Worm (Caenorhabditis elegans): Measurements from ENCODE around the gene nlp-61.

Gene nlp-61

DNA sequence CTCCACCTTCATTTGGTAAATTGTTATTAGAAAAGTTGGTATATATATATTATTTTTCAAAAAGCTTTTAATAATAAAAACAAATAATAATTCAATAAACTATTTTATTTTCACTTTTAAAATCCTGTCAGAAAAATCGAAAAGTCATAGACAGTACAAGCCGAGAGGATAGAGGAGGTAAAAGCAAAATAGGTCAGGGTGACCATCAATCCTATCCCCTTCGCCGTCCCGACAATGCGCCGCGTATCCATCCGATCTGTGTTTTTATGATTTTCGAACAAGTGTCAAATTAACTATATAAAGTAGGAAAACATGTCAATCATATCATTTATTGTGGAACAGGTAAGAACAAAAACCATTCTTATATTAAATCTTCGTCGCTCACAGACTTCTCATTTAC, 38.0 kb downstream of the nlp-61 start:
- TF ChIP-seq nhr-23 (tag; optimal IDR thresholded peaks at IDR 0.05) (peak; percentile 62), egl-5 (tag; optimal IDR thresholded peaks at IDR 0.05) (no peak)

DNA sequence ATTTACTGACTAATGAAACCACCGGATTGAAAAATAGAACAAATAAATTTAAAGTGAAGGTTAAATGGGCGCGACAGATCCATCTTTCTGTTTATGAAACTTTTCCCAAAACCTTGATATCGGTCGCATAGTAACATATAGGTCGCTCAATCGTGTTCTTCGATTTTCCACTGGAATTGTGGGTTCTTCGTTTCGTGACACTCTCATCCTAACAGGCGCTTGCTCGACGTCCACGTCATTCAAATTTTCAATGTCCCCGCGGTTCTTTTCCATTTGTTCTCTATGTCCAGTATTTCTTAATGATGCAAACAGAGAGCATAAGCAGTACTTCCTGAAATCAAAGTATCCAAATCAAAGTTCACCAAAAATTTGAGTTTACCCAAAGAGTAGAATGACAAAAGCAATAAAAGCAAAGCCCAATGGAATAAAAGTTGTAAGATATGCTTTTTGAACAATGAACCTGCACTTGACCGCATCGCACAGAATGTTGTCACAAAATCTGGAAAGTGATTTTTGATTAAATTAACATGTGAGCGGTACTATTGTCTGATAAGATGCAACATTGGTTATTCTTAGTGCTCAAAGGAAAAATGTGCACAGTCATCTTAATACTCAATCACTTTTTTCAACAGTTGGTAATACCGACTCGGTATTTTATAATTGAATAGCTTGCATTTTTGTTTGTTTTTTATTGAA, 40.1 kb downstream of the nlp-61 start, which contains the start of gene F27D9.13:
TSS of gene F27D9.13 (minus strand) at position 51 of the 696 bp plus-strand sequence.
- no peak for TF ChIP-seq elt-1 (tag; optimal IDR thresholded peaks at IDR 0.05)
- no peak for TF ChIP-seq nhr-67 (tag; optimal IDR thresholded peaks at IDR 0.05)
- no peak for TF ChIP-seq nhr-12 (tag; optimal IDR thresholded peaks at IDR 0.05)
- TF ChIP-seq pqm-1 (tag; optimal IDR thresholded peaks at IDR 0.05): peak; percentile 67
- no peak for TF ChIP-seq zag-1 (tag; optimal IDR thresholded peaks at IDR 0.05)
- peak; percentile 57 for TF ChIP-seq elt-2 (tag; optimal IDR thresholded peaks at IDR 0.05)
- TF ChIP-seq R02D3.7 (tag; optimal IDR thresholded peaks at IDR 0.05): no peak
- TF ChIP-seq skn-1 (tag; optimal IDR thresholded peaks at IDR 0.05): no peak
- no peak for TF ChIP-seq egl-5 (tag; optimal IDR thresholded peaks at IDR 0.05)
- no peak for TF ChIP-seq ceh-16 (tag; optimal IDR thresholded peaks at IDR 0.05)
- TF ChIP-seq fos-1 (tag; optimal IDR thresholded peaks at IDR 0.05): no peak

DNA sequence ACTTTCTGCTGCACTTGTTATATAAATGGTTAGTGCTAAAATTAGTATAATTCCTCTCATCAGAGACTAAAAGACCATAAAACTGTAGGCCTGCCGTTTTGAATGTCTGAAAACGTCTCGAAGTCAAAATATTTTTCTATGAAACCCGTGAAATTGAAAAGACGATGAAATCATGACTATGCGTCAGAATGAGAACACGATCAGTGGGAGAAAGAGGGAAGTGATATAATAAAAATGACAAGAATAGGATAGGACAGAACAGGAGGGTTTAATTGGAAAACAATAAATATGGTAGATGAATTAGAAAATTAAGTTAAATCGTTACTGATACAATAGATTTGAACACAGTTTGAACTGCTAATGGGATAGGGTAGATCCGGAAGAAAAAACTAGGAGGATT, 43.2 kb downstream of the nlp-61 start, which contains the start of gene F27D9.7:
TSS of gene F27D9.7 (minus strand) at position 101 of the 400 bp plus-strand sequence.
- TF ChIP-seq ztf-11 (tag; optimal IDR thresholded peaks at IDR 0.05): no peak
- no peak for TF ChIP-seq skn-1 (tag; optimal IDR thresholded peaks at IDR 0.05)

DNA sequence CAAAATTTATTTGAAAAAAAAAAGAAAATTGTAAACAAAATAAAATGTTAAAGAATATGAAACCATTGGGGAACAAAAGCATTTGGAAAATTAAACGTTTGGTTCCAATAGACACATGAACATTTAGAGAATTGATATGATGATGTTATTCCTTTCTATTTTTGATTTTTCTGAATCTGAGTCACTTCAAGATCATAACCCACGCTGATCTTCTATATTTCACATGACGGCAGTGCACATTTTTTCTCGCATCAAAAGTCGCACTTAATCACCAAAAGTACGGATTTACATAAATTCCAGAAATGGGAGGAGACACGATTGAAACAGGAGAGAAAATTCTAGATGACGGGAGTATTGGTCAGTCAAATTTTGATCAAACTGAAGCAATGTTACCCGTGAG, 45.2 kb downstream of the nlp-61 start, which contains the start of gene F27D9.2:
TSS of gene F27D9.2 (plus strand) at position 301 of the 400 bp plus-strand sequence.
- no peak for TF ChIP-seq lin-39 (tag; optimal IDR thresholded peaks at IDR 0.05)
- TF ChIP-seq nfya-1 (tag; optimal IDR thresholded peaks at IDR 0.05; ENCODE audit: insufficient read depth): no peak
- no peak for TF ChIP-seq zag-1 (tag; optimal IDR thresholded peaks at IDR 0.05)
- TF ChIP-seq ama-1 (optimal IDR thresholded peaks at IDR 0.05): no peak
- TF ChIP-seq lsy-12 (tag; optimal IDR thresholded peaks at IDR 0.05): no peak
- no peak for TF ChIP-seq ZK546.5 (tag; optimal IDR thresholded peaks at IDR 0.05)
- TF ChIP-seq ceh-82 (tag; optimal IDR thresholded peaks at IDR 0.05): no peak
- no peak for TF ChIP-seq elt-1 (tag; optimal IDR thresholded peaks at IDR 0.05)
- TF ChIP-seq fkh-2 (tag; optimal IDR thresholded peaks at IDR 0.05): no peak
- no peak for TF ChIP-seq pha-4 (tag; optimal IDR thresholded peaks at IDR 0.05)
- no peak for TF ChIP-seq sea-2 (GFP tag; optimal IDR thresholded peaks at IDR 0.05)
- TF ChIP-seq nhr-76 (tag; optimal IDR thresholded peaks at IDR 0.05): no peak
- TF ChIP-seq snpc-4 (tag; optimal IDR thresholded peaks at IDR 0.05): no peak
- no peak for TF ChIP-seq nhr-12 (tag; optimal IDR thresholded peaks at IDR 0.05)
- no peak for TF ChIP-seq daf-12 (tag; optimal IDR thresholded peaks at IDR 0.05)
- no peak for TF ChIP-seq tbx-2 (tag; optimal IDR thresholded peaks at IDR 0.05)
- no peak for TF ChIP-seq unc-39 (tag; optimal IDR thresholded peaks at IDR 0.05)
- TF ChIP-seq nhr-28 (tag; optimal IDR thresholded peaks at IDR 0.05): no peak
- TF ChIP-seq nhr-23 (tag; optimal IDR thresholded peaks at IDR 0.05): no peak

DNA sequence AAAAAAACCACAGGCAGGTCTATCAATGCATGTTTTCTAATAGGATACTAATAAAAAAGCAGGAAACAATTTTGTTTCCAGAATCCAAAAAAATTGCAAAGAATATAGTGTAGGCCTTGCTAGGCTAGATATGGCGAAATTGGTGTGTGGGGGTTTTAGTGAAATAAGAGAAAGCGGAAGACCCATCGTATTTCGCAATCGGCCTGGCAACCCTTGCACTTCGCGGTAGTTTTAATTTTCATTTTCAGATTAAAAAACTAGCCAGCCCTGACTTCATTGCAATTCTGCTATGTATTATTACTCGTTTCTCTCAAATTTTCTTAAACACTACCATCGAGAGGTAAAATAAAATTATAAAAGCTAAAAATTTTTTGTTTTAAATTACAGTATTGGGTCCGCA, 47.4 kb downstream of the nlp-61 start:
- TF ChIP-seq R02D3.7 (tag; optimal IDR thresholded peaks at IDR 0.05) (no peak), fos-1 (tag; optimal IDR thresholded peaks at IDR 0.05) (no peak), ceh-28 (tag; optimal IDR thresholded peaks at IDR 0.05) (no peak)
